Worm (Caenorhabditis elegans) whole organism, L2 larva: ENCODE data around the gene cest-34.

Experiments
- Y55F3AM.14 ChIP-seq: fragments of 200-800 bp; sonication (Bioruptor generic); optimal IDR thresholded peaks from 2 replicates; lab custom pipeline; 2018; ENCODE audit warnings: mild to moderate bottlenecking, missing genetic modification characterization, missing compliant biosample characterization
- ZK546.5 ChIP-seq: sonication (generic microtip); optimal IDR thresholded peaks from 2 replicates; lab custom pipeline; 2017; ENCODE audit warnings: missing biosample characterization, missing genetic modification characterization
- alr-1 ChIP-seq: fragments of 150-350 bp; optimal IDR thresholded peaks from 2 replicates; lab custom pipeline; 2014; ENCODE audit warnings: missing biosample characterization, missing genetic modification characterization
- aly-2 ChIP-seq: fragments of 150-350 bp; optimal IDR thresholded peaks from 2 replicates; lab custom pipeline; 2014; ENCODE audit warnings: missing biosample characterization, missing genetic modification characterization
- ama-1 ChIP-seq: fragments of 150-350 bp; optimal IDR thresholded peaks from 2 replicates; lab custom pipeline; 2018; ENCODE audit warnings: inconsistent platforms
- blmp-1 ChIP-seq: sonication (generic microtip); optimal IDR thresholded peaks from 2 replicates; lab custom pipeline; 2017; ENCODE audit warnings: missing genetic modification characterization, mild to moderate bottlenecking, missing compliant biosample characterization, antibody characterized with exemption, moderate library complexity; ENCODE audit not compliant: insufficient read depth
- ceh-82 ChIP-seq: fragments of 150-350 bp; optimal IDR thresholded peaks from 2 replicates; lab custom pipeline; 2014; ENCODE audit warnings: missing biosample characterization, missing genetic modification characterization
- crh-2 ChIP-seq: sonication (generic microtip); optimal IDR thresholded peaks from 2 replicates; lab custom pipeline; 2017; ENCODE audit warnings: missing biosample characterization, missing genetic modification characterization
- dmd-4 ChIP-seq: sonication (generic microtip); optimal IDR thresholded peaks from 2 replicates; lab custom pipeline; 2017; ENCODE audit warnings: missing biosample characterization, missing genetic modification characterization
- elt-1 ChIP-seq: fragments of 150-350 bp; optimal IDR thresholded peaks from 2 replicates; lab custom pipeline; 2014; ENCODE audit warnings: missing biosample characterization, missing genetic modification characterization
- fos-1 ChIP-seq: fragments of 150-350 bp; optimal IDR thresholded peaks from 2 replicates; lab custom pipeline; 2014; ENCODE audit warnings: missing biosample characterization, missing genetic modification characterization
- gmeb-1 ChIP-seq: fragments of 150-350 bp; optimal IDR thresholded peaks from 2 replicates; lab custom pipeline; 2014; ENCODE audit warnings: missing biosample characterization, missing genetic modification characterization
- lin-11 ChIP-seq: fragments of 150-350 bp; sonication (generic microtip); optimal IDR thresholded peaks from 2 replicates; lab custom pipeline; 2014; ENCODE audit warnings: missing biosample characterization, missing genetic modification characterization, inconsistent platforms, mixed read lengths
- lsy-2 ChIP-seq, 2 experiments: fragments of 150-350 bp in 1 of 2; sonication (generic microtip) in 1 of 2; optimal IDR thresholded peaks; 2 replicates each; lab custom pipeline; 2014 to 2017; ENCODE audit warnings: missing biosample characterization in 2 of 2, missing genetic modification characterization in 2 of 2
- mbf-1 ChIP-seq: sonication (generic microtip); optimal IDR thresholded peaks from 2 replicates; lab custom pipeline; 2017; ENCODE audit warnings: missing biosample characterization, missing genetic modification characterization
- mdl-1 ChIP-seq, 2 experiments: fragments of 150-350 bp in 1 of 2; sonication (generic microtip) in 1 of 2; optimal IDR thresholded peaks; 2 replicates each; lab custom pipeline; 2017; ENCODE audit warnings: missing biosample characterization in 2 of 2, missing genetic modification characterization in 2 of 2
- nhr-10 ChIP-seq: sonication (generic microtip); optimal IDR thresholded peaks from 2 replicates; lab custom pipeline; 2017; ENCODE audit warnings: missing biosample characterization, missing genetic modification characterization
- nhr-12 ChIP-seq: fragments of 150-350 bp; optimal IDR thresholded peaks from 2 replicates; lab custom pipeline; 2014; ENCODE audit warnings: missing biosample characterization, missing genetic modification characterization
- nhr-129 ChIP-seq: fragments of 150-350 bp; optimal IDR thresholded peaks from 2 replicates; lab custom pipeline; 2014; ENCODE audit warnings: missing biosample characterization, missing genetic modification characterization
- nhr-21 ChIP-seq: fragments of 150-350 bp; optimal IDR thresholded peaks from 2 replicates; lab custom pipeline; 2014; ENCODE audit warnings: missing biosample characterization, missing genetic modification characterization
- nhr-23 ChIP-seq: fragments of 150-350 bp; optimal IDR thresholded peaks from 2 replicates; lab custom pipeline; 2014; ENCODE audit warnings: missing biosample characterization, missing genetic modification reagents, missing genetic modification characterization
- nhr-237 ChIP-seq: fragments of 150-350 bp; optimal IDR thresholded peaks from 2 replicates; lab custom pipeline; 2014; ENCODE audit warnings: missing biosample characterization, missing genetic modification characterization
- nhr-25 ChIP-seq: fragments of 150-350 bp; sonication (generic microtip); optimal IDR thresholded peaks from 3 replicates; lab custom pipeline; 2014; ENCODE audit warnings: missing biosample characterization, missing genetic modification characterization
- nhr-6 ChIP-seq: fragments of 150-350 bp; optimal IDR thresholded peaks from 2 replicates; lab custom pipeline; 2014; ENCODE audit warnings: missing biosample characterization, missing genetic modification characterization
- nhr-77 ChIP-seq: fragments of 150-350 bp; optimal IDR thresholded peaks from 2 replicates; lab custom pipeline; 2014; ENCODE audit warnings: missing biosample characterization, missing genetic modification characterization
- peb-1 ChIP-seq: fragments of 150-350 bp; optimal IDR thresholded peaks from 2 replicates; lab custom pipeline; 2014; ENCODE audit warnings: missing biosample characterization, missing genetic modification characterization
- sem-4 ChIP-seq: fragments of 150-350 bp; optimal IDR thresholded peaks from 2 replicates; lab custom pipeline; 2014; ENCODE audit warnings: missing biosample characterization, missing genetic modification reagents, missing genetic modification characterization
- skn-1 ChIP-seq: sonication (generic microtip); optimal IDR thresholded peaks from 2 replicates; lab custom pipeline; 2017; ENCODE audit warnings: missing biosample characterization, missing genetic modification characterization
- sma-3 ChIP-seq: sonication (generic microtip); optimal IDR thresholded peaks from 2 replicates; lab custom pipeline; 2016; ENCODE audit warnings: missing genetic modification reagents, missing genetic modification characterization, missing compliant biosample characterization
- snpc-4 ChIP-seq: fragments of 150-350 bp; optimal IDR thresholded peaks from 2 replicates; lab custom pipeline; 2014; ENCODE audit warnings: missing biosample characterization, missing genetic modification characterization
- unc-39 ChIP-seq: fragments of 150-350 bp; optimal IDR thresholded peaks from 2 replicates; lab custom pipeline; 2014; ENCODE audit warnings: missing biosample characterization, missing genetic modification characterization
- unc-55 ChIP-seq: fragments of 150-350 bp; sonication (generic microtip); optimal IDR thresholded peaks from 3 replicates; lab custom pipeline; 2014; ENCODE audit warnings: missing biosample characterization, missing genetic modification reagents, missing genetic modification characterization
- zag-1 ChIP-seq: fragments of 150-350 bp; optimal IDR thresholded peaks from 2 replicates; lab custom pipeline; 2014; ENCODE audit warnings: missing biosample characterization, missing genetic modification characterization
- ztf-1 ChIP-seq: fragments of 200-800 bp; sonication (Bioruptor generic); conservative IDR thresholded peaks from 2 replicates; pipeline ENCODE4 v1.3.6; 2022; ENCODE audit warnings: missing genetic modification characterization, missing compliant biosample characterization
- ztf-11 ChIP-seq: sonication (generic microtip); optimal IDR thresholded peaks from 2 replicates; lab custom pipeline; 2017; ENCODE audit warnings: missing biosample characterization, missing genetic modification characterization
- ztf-4 ChIP-seq: fragments of 150-350 bp; optimal IDR thresholded peaks from 2 replicates; lab custom pipeline; 2014; ENCODE audit warnings: missing biosample characterization, missing genetic modification characterization

cest-34 gene

DNA sequence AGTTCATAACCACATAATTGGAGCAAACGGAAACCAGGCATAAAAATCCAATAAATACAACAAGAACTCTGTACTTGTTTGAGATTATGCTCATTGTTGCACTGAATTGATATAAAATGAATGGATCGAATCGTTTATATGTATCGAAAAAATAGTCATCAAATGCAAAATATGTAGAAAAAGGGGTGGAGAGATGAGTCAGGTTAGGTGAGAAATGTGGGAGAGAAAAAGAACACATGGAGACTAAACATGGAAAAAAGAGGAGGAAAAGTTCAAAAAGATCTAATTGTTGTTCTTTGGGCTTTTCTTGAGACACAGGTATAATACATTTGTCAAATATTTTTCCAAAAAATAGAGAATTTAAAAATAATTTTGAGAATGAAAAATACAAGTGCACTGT is 11.8 kb downstream of the cest-34 start, which contains the start of gene K11G9.5:
TSS of gene K11G9.5 (minus strand) at position 101 of the 400 bp plus-strand sequence.
- TF ChIP-seq ama-1 (lab: Kevin White, UChicago) (no peak), nhr-129 (tag; lab: Kevin White, UChicago) (no peak), sma-3 (no peak), nhr-6 (tag; lab: Kevin White, UChicago) (no peak), fos-1 (tag; lab: Kevin White, UChicago) (no peak), Y55F3AM.14 (GFP tag; lab: Kevin White, UChicago) (no peak), unc-55 (GFP tag; lab: Kevin White, UChicago) (no peak)

DNA sequence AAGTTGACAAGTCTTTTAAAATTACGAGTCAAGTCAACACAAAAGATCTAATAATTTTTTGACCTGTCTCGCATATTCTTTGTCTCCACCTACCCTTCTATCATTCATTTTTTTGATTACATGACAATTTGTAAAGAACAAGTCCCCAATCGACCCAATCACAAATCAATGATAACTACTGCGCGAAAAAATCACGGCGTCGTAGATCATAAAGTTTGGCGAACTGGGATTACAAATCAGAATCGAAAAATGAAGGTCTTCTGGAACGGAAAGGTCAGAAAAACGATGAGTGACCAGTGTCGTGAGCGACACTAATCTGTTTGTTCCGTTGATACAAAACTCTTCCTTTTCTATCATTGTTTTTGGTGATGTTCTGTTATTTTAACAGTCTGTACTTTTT is 13.5 kb downstream of the cest-34 start:
- TF ChIP-seq nhr-25 (tag; lab: Kevin White, UChicago) (peak; percentile 39), skn-1 (tag; lab: Kevin White, UChicago) (no peak), nhr-237 (tag; lab: Kevin White, UChicago) (no peak), alr-1 (no peak), ceh-82 (no peak), sma-3 (peak; percentile 62), elt-1 (no peak), nhr-21 (tag; lab: Kevin White, UChicago) (no peak), crh-2 (tag; lab: Kevin White, UChicago) (no peak), gmeb-1 (no peak), blmp-1 (no peak), sem-4 (tag; lab: Kevin White, UChicago) (no peak), nhr-10 (tag; lab: Kevin White, UChicago) (no peak), ZK546.5 (tag; lab: Kevin White, UChicago) (no peak)

DNA sequence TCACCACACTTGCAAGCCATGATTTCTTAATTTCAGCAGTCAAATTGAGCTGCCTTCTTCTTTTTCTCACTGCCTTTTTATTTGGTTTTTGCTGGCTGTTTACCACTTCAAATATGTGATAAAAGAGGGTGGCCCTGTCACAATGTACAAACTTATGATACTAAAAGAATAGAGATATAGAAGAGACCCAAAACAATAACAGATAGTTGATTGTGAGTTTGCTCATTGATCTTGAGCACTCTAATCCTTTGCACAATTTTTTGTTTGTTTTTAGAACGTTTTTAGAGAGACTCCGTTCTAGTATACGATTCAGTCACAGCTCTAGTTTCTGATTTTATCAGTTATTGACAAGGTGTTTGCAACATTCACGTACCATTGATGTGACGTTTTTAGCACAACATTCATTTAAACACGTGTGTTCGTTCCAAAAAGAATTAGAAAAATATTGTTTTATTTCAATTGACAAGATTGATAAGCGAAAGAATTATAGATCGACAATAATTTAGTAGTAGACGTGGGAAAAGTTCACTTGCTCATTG is 15.3 kb downstream of the cest-34 start, which contains the start of gene mtl-1:
TSS of gene mtl-1 (minus strand) at position 51 of the 539 bp plus-strand sequence.
- TF ChIP-seq nhr-237 (tag; lab: Kevin White, UChicago) = no peak
- TF ChIP-seq aly-2 (tag; lab: Kevin White, UChicago) = no peak
- TF ChIP-seq mdl-1 (tag; optimal IDR thresholded peaks at IDR 0.05; lab: Kevin White, UChicago) = no peak
- no peak for TF ChIP-seq blmp-1
- no peak for TF ChIP-seq mbf-1
- TF ChIP-seq ama-1 (lab: Kevin White, UChicago) = no peak
- TF ChIP-seq gmeb-1 = no peak
- TF ChIP-seq Y55F3AM.14 (GFP tag; lab: Kevin White, UChicago) = no peak
- no peak for TF ChIP-seq sma-3
- no peak for TF ChIP-seq ceh-82
- TF ChIP-seq snpc-4 (tag; lab: Kevin White, UChicago) = no peak
- no peak for TF ChIP-seq nhr-10 (tag; lab: Kevin White, UChicago)
- TF ChIP-seq peb-1 (tag; lab: Kevin White, UChicago) = no peak

DNA sequence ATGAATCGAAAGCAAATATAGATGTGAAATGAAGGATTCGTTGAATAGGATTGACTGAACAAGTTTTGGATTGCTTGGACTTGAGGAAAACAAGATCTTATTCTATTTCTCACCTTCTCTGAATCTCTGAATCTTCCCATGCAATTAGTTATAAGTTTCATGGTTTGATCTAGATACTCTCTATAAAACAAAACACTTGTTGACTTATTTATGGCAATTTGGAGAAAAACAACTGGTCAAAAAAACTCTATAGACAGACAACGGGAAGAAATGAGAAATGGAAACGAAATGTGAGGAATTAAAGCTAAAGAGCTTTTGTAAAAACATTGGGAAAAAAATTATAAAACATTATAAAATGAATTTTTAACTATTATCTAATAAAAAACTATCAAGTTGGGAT is 18.1 kb downstream of the cest-34 start, which contains the start of gene W02F12.8:
TSS of gene W02F12.8 (minus strand) at position 101 of the 400 bp plus-strand sequence.
- no peak for TF ChIP-seq nhr-237 (tag; lab: Kevin White, UChicago)

DNA sequence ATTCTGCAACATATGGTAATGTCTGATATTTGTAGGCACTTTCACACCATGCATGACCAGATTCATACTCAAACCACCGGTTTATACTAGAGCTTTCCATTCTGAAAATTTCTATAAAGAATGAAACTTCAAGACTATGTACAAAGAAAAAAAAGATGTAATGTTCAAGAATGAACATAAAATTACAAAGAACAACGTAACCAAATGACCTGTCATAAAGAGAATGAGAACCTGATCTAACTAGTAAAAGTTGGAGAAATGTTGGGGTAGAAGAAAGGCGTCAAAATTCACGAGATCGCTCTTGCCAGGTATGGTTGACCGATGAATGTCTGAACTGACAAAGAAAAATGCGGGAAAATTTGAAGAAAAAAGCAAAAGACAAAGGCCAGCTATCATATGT is 21.0 kb downstream of the cest-34 start, which contains the start of gene W02F12.2:
TSS of gene W02F12.2 (minus strand) at position 101 of the 400 bp plus-strand sequence.
- TF ChIP-seq peb-1 (tag; lab: Kevin White, UChicago) = no peak
- no peak for TF ChIP-seq ceh-82
- no peak for TF ChIP-seq unc-39 (tag; lab: Kevin White, UChicago)
- no peak for TF ChIP-seq dmd-4 (tag; lab: Kevin White, UChicago)
- TF ChIP-seq ztf-1 (GFP tag; lab: Robert Waterston, UW) = no peak
- no peak for TF ChIP-seq ztf-11 (tag; lab: Kevin White, UChicago)
- TF ChIP-seq ztf-4 (tag; lab: Kevin White, UChicago) = no peak
- TF ChIP-seq zag-1 (tag; lab: Kevin White, UChicago) = no peak
- TF ChIP-seq crh-2 (tag; lab: Kevin White, UChicago) = no peak
- TF ChIP-seq lin-11 (tag; lab: Kevin White, UChicago) = no peak
- no peak for TF ChIP-seq Y55F3AM.14 (GFP tag; lab: Kevin White, UChicago)
- no peak for TF ChIP-seq nhr-129 (tag; lab: Kevin White, UChicago)
- TF ChIP-seq nhr-23 (tag; lab: Kevin White, UChicago) = no peak
- TF ChIP-seq snpc-4 (tag; lab: Kevin White, UChicago) = no peak
- TF ChIP-seq sma-3 = no peak
- TF ChIP-seq nhr-12 (tag; lab: Kevin White, UChicago) = no peak
- TF ChIP-seq nhr-77 = no peak
- no peak for TF ChIP-seq lsy-2 (tag; optimal IDR thresholded peaks at IDR 0.05; lab: Kevin White, UChicago)
- no peak for TF ChIP-seq ZK546.5 (tag; lab: Kevin White, UChicago)
